Fruit fly (Drosophila melanogaster) whole organism, embryonic: ENCODE data around the gene CG13996.

Experiments
- ATbp ChIP-seq: fragments of 200-800 bp; sonication (Bioruptor generic); optimal IDR thresholded peaks from 2 replicates; lab custom pipeline; 2017; ENCODE audit warnings: missing biosample characterization, mild to moderate bottlenecking, missing genetic modification characterization, missing genetic modification reagents
- BEAF-32 ChIP-seq: fragments of 200-800 bp; sonication (Bioruptor generic); optimal IDR thresholded peaks from 3 replicates; lab custom pipeline; 2017; ENCODE audit warnings: missing biosample characterization, missing genetic modification characterization, mild to moderate bottlenecking, moderate library complexity, missing genetic modification reagents
- Bdp1 ChIP-seq: fragments of 200-800 bp; sonication (Bioruptor generic); optimal IDR thresholded peaks from 3 replicates; lab custom pipeline; 2016; ENCODE audit warnings: missing biosample characterization, missing genetic modification characterization
- CG10267 ChIP-seq: fragments of 200-800 bp; sonication (Bioruptor generic); optimal IDR thresholded peaks from 2 replicates; lab custom pipeline; 2018; ENCODE audit warnings: missing biosample characterization, mild to moderate bottlenecking, missing genetic modification characterization, moderate library complexity
- CG12155 ChIP-seq: fragments of 200-800 bp; sonication (Bioruptor generic); optimal IDR thresholded peaks from 3 replicates; lab custom pipeline; 2016; ENCODE audit warnings: missing biosample characterization, missing genetic modification characterization
- CG12769 ChIP-seq: fragments of 200-800 bp; sonication (Bioruptor generic); optimal IDR thresholded peaks from 2 replicates; lab custom pipeline; 2019; ENCODE audit warnings: missing biosample characterization, mild to moderate bottlenecking, missing genetic modification characterization, moderate library complexity
- CG14050 ChIP-seq: fragments of 200-800 bp; sonication (Bioruptor generic); IDR thresholded peaks from 3 replicates; pipeline ENCODE4 v1.3.6; 2022; ENCODE audit warnings: missing biosample characterization, missing genetic modification characterization
- CG15011 ChIP-seq: fragments of 200-800 bp; sonication (Bioruptor generic); optimal IDR thresholded peaks from 3 replicates; lab custom pipeline; 2018; ENCODE audit warnings: missing biosample characterization, mild to moderate bottlenecking, missing genetic modification characterization
- CG17186 ChIP-seq: fragments of 200-800 bp; sonication (Bioruptor generic); optimal IDR thresholded peaks from 3 replicates; lab custom pipeline; 2017; ENCODE audit warnings: missing biosample characterization, missing genetic modification reagents, missing genetic modification characterization
- CG17328 ChIP-seq: fragments of 200-800 bp; sonication (Bioruptor generic); IDR thresholded peaks from 2 replicates; pipeline ENCODE4 v1.3.6; 2022; ENCODE audit warnings: missing biosample characterization, missing genetic modification characterization
- CG17802 ChIP-seq: fragments of 200-800 bp; sonication (Bioruptor generic); optimal IDR thresholded peaks from 2 replicates; lab custom pipeline; 2018; ENCODE audit warnings: missing biosample characterization, mild to moderate bottlenecking, missing genetic modification characterization, moderate library complexity
- CG17829 ChIP-seq: fragments of 200-800 bp; optimal IDR thresholded peaks from 2 replicates; lab custom pipeline; 2019; ENCODE audit warnings: missing biosample characterization, mild to moderate bottlenecking, missing genetic modification characterization, moderate library complexity
- CG32532 ChIP-seq: fragments of 200-800 bp; sonication (Bioruptor generic); IDR thresholded peaks from 2 replicates; pipeline ENCODE4 v1.3.6; 2022; ENCODE audit warnings: missing biosample characterization, missing genetic modification characterization
- CG3838 ChIP-seq: fragments of 200-800 bp; sonication (Bioruptor generic); optimal IDR thresholded peaks from 3 replicates; lab custom pipeline; 2016; ENCODE audit warnings: missing biosample characterization, missing genetic modification characterization
- CG4328 ChIP-seq: fragments of 200-800 bp; sonication (Bioruptor generic); optimal IDR thresholded peaks from 3 replicates; lab custom pipeline; 2017; ENCODE audit warnings: missing biosample characterization, missing genetic modification reagents, missing genetic modification characterization
- CG4424 ChIP-seq: fragments of 200-800 bp; sonication (Bioruptor generic); optimal IDR thresholded peaks from 3 replicates; lab custom pipeline; 2016; ENCODE audit warnings: missing biosample characterization, missing genetic modification characterization
- CG6683 ChIP-seq: fragments of 200-800 bp; sonication (Bioruptor generic); optimal IDR thresholded peaks from 2 replicates; lab custom pipeline; 2017; ENCODE audit warnings: missing biosample characterization, mild to moderate bottlenecking, missing genetic modification characterization, missing genetic modification reagents
- CG6813 ChIP-seq: fragments of 200-800 bp; sonication (Bioruptor generic); optimal IDR thresholded peaks from 2 replicates; lab custom pipeline; 2017; ENCODE audit warnings: missing biosample characterization, missing genetic modification characterization, mild to moderate bottlenecking, moderate library complexity, missing genetic modification reagents
- CG7839 ChIP-seq: fragments of 200-800 bp; sonication (Bioruptor generic); optimal IDR thresholded peaks from 3 replicates; lab custom pipeline; 2018; ENCODE audit warnings: missing biosample characterization, mild to moderate bottlenecking, missing genetic modification characterization, moderate library complexity
- CG8478 ChIP-seq: fragments of >200 bp; optimal IDR thresholded peaks from 2 replicates; lab custom pipeline; 2018
- CG8765 ChIP-seq: fragments of 200-800 bp; sonication (Bioruptor generic); IDR thresholded peaks from 2 replicates; pipeline ENCODE4 v1.3.6; 2022; ENCODE audit warnings: missing biosample characterization, missing genetic modification characterization
- CG9727 ChIP-seq: fragments of 200-800 bp; sonication (Bioruptor generic); optimal IDR thresholded peaks from 3 replicates; lab custom pipeline; 2017; ENCODE audit warnings: missing biosample characterization, mild to moderate bottlenecking, missing genetic modification characterization
- Dip3 ChIP-seq: fragments of 200-800 bp; sonication (Bioruptor generic); optimal IDR thresholded peaks from 3 replicates; lab custom pipeline; 2016; ENCODE audit warnings: missing biosample characterization, missing genetic modification characterization
- Dll ChIP-seq: fragments of 200-800 bp; sonication (Bioruptor generic); IDR thresholded peaks from 4 replicates; pipeline ENCODE4 v1.3.6; 2022; ENCODE audit warnings: missing biosample characterization, missing genetic modification characterization; ENCODE audit not compliant: partially characterized antibody
- Drgx ChIP-seq: fragments of 200-800 bp; sonication (Bioruptor generic); IDR thresholded peaks from 2 replicates; pipeline ENCODE4 v1.3.6; 2022; ENCODE audit warnings: missing biosample characterization, missing genetic modification characterization
- Gug ChIP-seq: fragments of 200-800 bp; sonication (Bioruptor generic); IDR thresholded peaks from 4 replicates; pipeline ENCODE4 v1.3.6; 2022; ENCODE audit warnings: missing biosample characterization, missing genetic modification characterization
- Hey ChIP-seq: fragments of 200-800 bp; sonication (Bioruptor generic); optimal IDR thresholded peaks from 3 replicates; lab custom pipeline; 2018; ENCODE audit warnings: missing biosample characterization, mild to moderate bottlenecking, missing genetic modification characterization
- Hmx ChIP-seq: fragments of 200-800 bp; sonication (Bioruptor generic); optimal IDR thresholded peaks from 2 replicates; lab custom pipeline; 2016; ENCODE audit warnings: missing biosample characterization, missing genetic modification characterization
- PHDP ChIP-seq: fragments of 200-800 bp; sonication (Bioruptor generic); optimal IDR thresholded peaks from 3 replicates; lab custom pipeline; 2018; ENCODE audit warnings: missing biosample characterization, mild to moderate bottlenecking, missing genetic modification characterization, moderate library complexity
- Rfx ChIP-seq: fragments of 200-800 bp; sonication (Bioruptor generic); IDR thresholded peaks from 2 replicates; pipeline ENCODE4 v1.3.6; 2022; ENCODE audit warnings: missing biosample characterization, missing genetic modification characterization
- TFAM ChIP-seq: fragments of 200-800 bp; sonication (Bioruptor generic); optimal IDR thresholded peaks from 2 replicates; lab custom pipeline; 2017; ENCODE audit warnings: missing biosample characterization, missing genetic modification characterization, inconsistent platforms
- abd-A ChIP-seq: fragments of 200-800 bp; sonication (Bioruptor generic); optimal IDR thresholded peaks from 3 replicates; lab custom pipeline; 2019; ENCODE audit warnings: missing biosample characterization, mild to moderate bottlenecking, missing genetic modification characterization, moderate library complexity
- bsh ChIP-seq, 2 experiments: fragments of 200-800 bp; sonication (Bioruptor generic); optimal IDR thresholded peaks; 2 replicates each; lab custom pipeline; 2017 to 2018; ENCODE audit warnings: mild to moderate bottlenecking in 2 of 2, missing biosample characterization in 2 of 2, missing genetic modification characterization in 2 of 2, moderate library complexity in 1 of 2
- crol ChIP-seq: fragments of 200-800 bp; sonication (Bioruptor generic); IDR thresholded peaks from 2 replicates; pipeline ENCODE4 v1.3.6; 2022; ENCODE audit warnings: missing biosample characterization, missing genetic modification characterization
- cwo ChIP-seq: fragments of 200-800 bp; sonication (Bioruptor generic); optimal IDR thresholded peaks from 3 replicates; lab custom pipeline; 2017; ENCODE audit warnings: missing biosample characterization, missing genetic modification characterization, mild to moderate bottlenecking, moderate library complexity, missing genetic modification reagents
- emc ChIP-seq: fragments of 200-800 bp; sonication (Bioruptor generic); optimal IDR thresholded peaks from 2 replicates; lab custom pipeline; 2016; ENCODE audit warnings: missing biosample characterization, missing genetic modification characterization
- ftz-f1 ChIP-seq: fragments of 200-800 bp; sonication (Bioruptor generic); optimal IDR thresholded peaks from 2 replicates; lab custom pipeline; 2016; ENCODE audit warnings: missing biosample characterization, missing genetic modification characterization
- gcm2 ChIP-seq: fragments of 200-800 bp; sonication (Bioruptor generic); optimal IDR thresholded peaks from 2 replicates; lab custom pipeline; 2016; ENCODE audit warnings: missing biosample characterization, missing genetic modification characterization
- gt ChIP-seq: fragments of 200-800 bp; sonication (Bioruptor generic); IDR thresholded peaks from 2 replicates; pipeline ENCODE4 v1.3.6; 2022; ENCODE audit warnings: missing biosample characterization, missing genetic modification characterization
- ham ChIP-seq: fragments of 200-800 bp; sonication (Bioruptor generic); IDR thresholded peaks from 2 replicates; pipeline ENCODE4 v1.3.6; 2022; ENCODE audit warnings: missing biosample characterization, missing genetic modification characterization
- her ChIP-seq: fragments of 200-800 bp; sonication (Bioruptor generic); optimal IDR thresholded peaks from 2 replicates; lab custom pipeline; 2016; ENCODE audit warnings: missing biosample characterization, missing genetic modification characterization
- ind ChIP-seq: fragments of 200-800 bp; sonication (Bioruptor generic); optimal IDR thresholded peaks from 3 replicates; lab custom pipeline; 2016; ENCODE audit warnings: missing biosample characterization, missing genetic modification characterization
- kay ChIP-seq: fragments of 200-800 bp; sonication (Bioruptor generic); optimal IDR thresholded peaks from 2 replicates; lab custom pipeline; 2016; ENCODE audit warnings: missing biosample characterization, missing genetic modification characterization
- maf-S ChIP-seq: fragments of 200-800 bp; sonication (Bioruptor generic); optimal IDR thresholded peaks from 2 replicates; lab custom pipeline; 2016; ENCODE audit warnings: missing biosample characterization, missing genetic modification characterization
- mam ChIP-seq: fragments of 200-800 bp; sonication (Bioruptor generic); optimal IDR thresholded peaks from 3 replicates; lab custom pipeline; 2016; ENCODE audit warnings: missing biosample characterization, missing genetic modification characterization
- pnt ChIP-seq: fragments of 200-800 bp; sonication (Bioruptor generic); optimal IDR thresholded peaks from 3 replicates; lab custom pipeline; 2016; ENCODE audit warnings: missing biosample characterization, missing genetic modification characterization
- schlank ChIP-seq: fragments of 200-800 bp; sonication (Bioruptor generic); optimal IDR thresholded peaks from 2 replicates; lab custom pipeline; 2018; ENCODE audit warnings: missing biosample characterization, mild to moderate bottlenecking, missing genetic modification characterization
- wdn ChIP-seq: fragments of 200-800 bp; sonication (Bioruptor generic); IDR thresholded peaks from 2 replicates; pipeline ENCODE4 v1.3.6; 2022; ENCODE audit warnings: missing biosample characterization, missing genetic modification characterization
- wor ChIP-seq: fragments of 200-800 bp; sonication (Bioruptor generic); IDR thresholded peaks from 2 replicates; pipeline ENCODE4 v1.3.6; 2022; ENCODE audit warnings: missing biosample characterization, missing genetic modification characterization
- yki ChIP-seq: fragments of >200 bp; optimal IDR thresholded peaks from 3 replicates; lab custom pipeline; 2018
- z ChIP-seq: fragments of 200-800 bp; sonication (Bioruptor generic); IDR thresholded peaks from 3 replicates; pipeline ENCODE4 v1.3.6; 2022; ENCODE audit warnings: missing biosample characterization, missing genetic modification characterization
- zf30C ChIP-seq: fragments of 200-800 bp; sonication (Bioruptor generic); optimal IDR thresholded peaks from 3 replicates; lab custom pipeline; 2018; ENCODE audit warnings: missing biosample characterization, mild to moderate bottlenecking, missing genetic modification characterization

Gene CG13996

dm6 chr2L:6065823-6066222 lies 45.2 kb downstream of the CG13996 start, which contains the start of the genes Fbw5 and CG9147 (continued):
- TF ChIP-seq wor (GFP tag; lab: Robert Waterston, UW) (peak; percentile 99), PHDP (tag; lab: Kevin White, UChicago) (peak; percentile 100), mam (GFP tag; lab: Kevin White, UChicago) (peak; percentile 100), crol (GFP tag; lab: Robert Waterston, UW) (peak; percentile 89), CG8478 (no peak), yki (no peak), Drgx (peak; percentile 99), gt (peak; percentile 98), CG17802 (tag; lab: Kevin White, UChicago) (peak; percentile 93), CG4328 (GFP tag; lab: Kevin White, UChicago) (peak; percentile 83), CG10267 (tag; lab: Kevin White, UChicago) (peak; percentile 98), zf30C (GFP tag; lab: Kevin White, UChicago) (no peak), CG4424 (GFP tag; lab: Kevin White, UChicago) (peak; percentile 98), CG7839 (peak; percentile 100), CG32532 (GFP tag; lab: Robert Waterston, UW) (peak; percentile 99), maf-S (GFP tag; lab: Kevin White, UChicago) (peak; percentile 99), ATbp (GFP tag; lab: Kevin White, UChicago) (peak; percentile 100), gcm2 (GFP tag; lab: Kevin White, UChicago) (peak; percentile 98), Rfx (peak; percentile 100), bsh (GFP tag; optimal IDR thresholded peaks at IDR 0.05; lab: Kevin White, UChicago) (peak; percentile 99 to 100), pnt (GFP tag; lab: Kevin White, UChicago) (peak; percentile 99), CG8765 (GFP tag; lab: Robert Waterston, UW) (peak; percentile 98), her (GFP tag; lab: Kevin White, UChicago) (peak; percentile 98), Dip3 (GFP tag; lab: Kevin White, UChicago) (peak; percentile 99), CG14050 (GFP tag; lab: Robert Waterston, UW) (peak; percentile 100), CG6683 (GFP tag; lab: Kevin White, UChicago) (peak; percentile 96), emc (peak; percentile 98), abd-A (tag; lab: Kevin White, UChicago) (no peak), CG3838 (GFP tag; lab: Kevin White, UChicago) (peak; percentile 99), TFAM (GFP tag; lab: Kevin White, UChicago) (peak; percentile 93), Bdp1 (peak; percentile 96), BEAF-32 (GFP tag; lab: Kevin White, UChicago) (peak; percentile 61), ind (GFP tag; lab: Kevin White, UChicago) (peak; percentile 99), CG9727 (GFP tag; lab: Kevin White, UChicago) (peak; percentile 100), Gug (GFP tag; lab: Robert Waterston, UW) (peak; percentile 99), CG17186 (GFP tag; lab: Kevin White, UChicago) (peak; percentile 93), CG15011 (GFP tag; lab: Kevin White, UChicago) (peak; percentile 98), CG17829 (peak; percentile 99), Hmx (peak; percentile 98), CG12155 (GFP tag; lab: Kevin White, UChicago) (peak; percentile 99), ftz-f1 (GFP tag; lab: Kevin White, UChicago) (peak; percentile 96), z (GFP tag; lab: Robert Waterston, UW) (peak; percentile 86), Dll (GFP tag; lab: Robert Waterston, UW) (peak; percentile 65), CG17328 (peak; percentile 100), ham (GFP tag; lab: Robert Waterston, UW) (peak; percentile 99), kay (peak; percentile 99), schlank (tag; lab: Kevin White, UChicago) (peak; percentile 99), CG6813 (GFP tag; lab: Kevin White, UChicago) (peak; percentile 98), CG12769 (tag; lab: Kevin White, UChicago) (peak; percentile 100), wdn (GFP tag; lab: Robert Waterston, UW) (peak; percentile 99), Hey (tag; lab: Kevin White, UChicago) (peak; percentile 97), cwo (GFP tag; lab: Kevin White, UChicago) (peak; percentile 97)
